Worm (Caenorhabditis elegans) whole organism, L4 larva: ENCODE measurements around the gene C54C6.11.

Experiments
- T26A8.4 ChIP-seq: fragments of 200-800 bp; sonication (Bioruptor generic); IDR thresholded peaks from 2 replicates; pipeline ENCODE4 v1.3.6; 2022; ENCODE audit warnings: missing genetic modification characterization, missing compliant biosample characterization
- Y48G9A.11 ChIP-seq: fragments of 200-800 bp; sonication (Bioruptor generic); IDR thresholded peaks from 2 replicates; pipeline ENCODE4 v1.3.6; 2022; ENCODE audit warnings: missing genetic modification reagents, missing genetic modification characterization, missing compliant biosample characterization
- ZK337.2 ChIP-seq: fragments of 200-800 bp; sonication (Bioruptor generic); IDR thresholded peaks from 2 replicates; pipeline ENCODE4 v1.3.6; 2022; ENCODE audit warnings: missing genetic modification reagents, missing genetic modification characterization, missing compliant biosample characterization
- aha-1 ChIP-seq: fragments of 150-350 bp; peaks from one replicate; lab custom pipeline; 2014; ENCODE audit warnings: missing biosample characterization, missing genetic modification characterization
- aly-2 ChIP-seq: sonication (generic microtip); optimal IDR thresholded peaks from 2 replicates; lab custom pipeline; 2018; ENCODE audit warnings: missing biosample characterization, missing genetic modification characterization
- ama-1 ChIP-seq: fragments of 150-350 bp; optimal IDR thresholded peaks from 2 replicates; lab custom pipeline; 2014; ENCODE audit warnings: inconsistent platforms, mixed read lengths
- arid-1 ChIP-seq: fragments of 200-800 bp; sonication (Bioruptor generic); conservative IDR thresholded peaks from 2 replicates; pipeline ENCODE4 v1.3.6; 2022; ENCODE audit warnings: missing genetic modification reagents, missing genetic modification characterization, missing compliant biosample characterization
- ceh-28 ChIP-seq: fragments of 150-350 bp; optimal IDR thresholded peaks from 2 replicates; lab custom pipeline; 2014; ENCODE audit warnings: missing biosample characterization, missing genetic modification reagents, missing genetic modification characterization
- ceh-32 ChIP-seq: sonication (generic microtip); optimal IDR thresholded peaks from 2 replicates; lab custom pipeline; 2016; ENCODE audit warnings: mild to moderate bottlenecking, missing genetic modification characterization, missing compliant biosample characterization; ENCODE audit not compliant: poor library complexity
- ceh-44 ChIP-seq: fragments of 200-800 bp; sonication (Bioruptor generic); IDR thresholded peaks from 2 replicates; pipeline ENCODE4 v1.3.6; 2022; ENCODE audit warnings: missing genetic modification reagents, missing genetic modification characterization, missing compliant biosample characterization
- ceh-62 ChIP-seq: sonication (generic microtip); optimal IDR thresholded peaks from 2 replicates; lab custom pipeline; 2017; ENCODE audit warnings: missing biosample characterization, missing genetic modification characterization
- ceh-82 ChIP-seq: sonication (generic microtip); optimal IDR thresholded peaks from 2 replicates; lab custom pipeline; 2017; ENCODE audit warnings: missing biosample characterization, missing genetic modification characterization
- daf-16 ChIP-seq, 3 experiments: sonication (generic microtip); optimal IDR thresholded peaks; 2 replicates each; lab custom pipeline; 2016 to 2017; ENCODE audit warnings: missing genetic modification characterization in 3 of 3, missing genetic modification reagents in 3 of 3, mild to moderate bottlenecking in 2 of 3, missing compliant biosample characterization in 2 of 3, missing biosample characterization in 1 of 3, moderate library complexity in 1 of 3
- daf-8 ChIP-seq: fragments of 200-800 bp; sonication (Bioruptor generic); IDR thresholded peaks from 2 replicates; pipeline ENCODE4 v1.3.6; 2022; ENCODE audit warnings: missing genetic modification characterization, missing compliant biosample characterization
- dmd-6 ChIP-seq: fragments of 200-800 bp; sonication (Bioruptor generic); IDR thresholded peaks from 2 replicates; pipeline ENCODE4 v1.3.6; 2022; ENCODE audit warnings: missing genetic modification reagents, missing genetic modification characterization, missing compliant biosample characterization
- dmd-9 ChIP-seq: fragments of 200-800 bp; sonication (Bioruptor generic); IDR thresholded peaks from 2 replicates; pipeline ENCODE4 v1.3.6; 2022; ENCODE audit warnings: missing genetic modification reagents, missing genetic modification characterization, missing compliant biosample characterization
- dpl-1 ChIP-seq: fragments of 150-350 bp; optimal IDR thresholded peaks from 2 replicates; lab custom pipeline; 2014; ENCODE audit warnings: missing biosample characterization, missing genetic modification reagents, missing genetic modification characterization
- egl-27 ChIP-seq: sonication (generic microtip); optimal IDR thresholded peaks from 3 replicates; lab custom pipeline; 2017; ENCODE audit warnings: missing biosample characterization, missing genetic modification reagents, missing genetic modification characterization
- egl-43 ChIP-seq: fragments of 200-800 bp; sonication (Bioruptor generic); IDR thresholded peaks from 2 replicates; pipeline ENCODE4 v1.3.6; 2022; ENCODE audit warnings: missing genetic modification reagents, missing genetic modification characterization, missing compliant biosample characterization
- fos-1 ChIP-seq: fragments of 150-350 bp; optimal IDR thresholded peaks from 2 replicates; lab custom pipeline; 2014; ENCODE audit warnings: missing biosample characterization, missing genetic modification characterization
- hif-1 ChIP-seq, 2 experiments: sonication (generic microtip); optimal IDR thresholded peaks; 2 replicates each; lab custom pipeline; 2016 to 2017; ENCODE audit warnings: missing compliant biosample characterization in 2 of 2, missing genetic modification characterization in 2 of 2, missing genetic modification reagents in 2 of 2, missing genotype in 2 of 2, mild to moderate bottlenecking in 1 of 2
- hlh-11 ChIP-seq: fragments of 200-800 bp; sonication (Bioruptor generic); optimal IDR thresholded peaks from 2 replicates; lab custom pipeline; 2018; ENCODE audit warnings: mild to moderate bottlenecking, missing genetic modification characterization, missing compliant biosample characterization
- hlh-30 ChIP-seq: sonication (generic microtip); optimal IDR thresholded peaks from 2 replicates; lab custom pipeline; 2017; ENCODE audit warnings: antibody characterized with exemption, mild to moderate bottlenecking, missing genetic modification characterization, missing compliant biosample characterization; ENCODE audit not compliant: insufficient read depth
- lin-1 ChIP-seq: fragments of 200-800 bp; sonication (Bioruptor generic); IDR thresholded peaks from 2 replicates; pipeline ENCODE4 v1.3.6; 2022; ENCODE audit warnings: missing genetic modification reagents, missing genetic modification characterization, missing compliant biosample characterization
- lsy-2 ChIP-seq, 2 experiments: fragments of 150-350 bp in 1 of 2; sonication (generic microtip) in 1 of 2; optimal IDR thresholded peaks; 2 replicates each; lab custom pipeline; 2014 to 2017; ENCODE audit warnings: missing biosample characterization in 2 of 2, missing genetic modification characterization in 2 of 2
- madf-5 ChIP-seq, 2 experiments: fragments of 200-800 bp; sonication (Bioruptor generic); IDR thresholded peaks; 2 replicates each; pipeline ENCODE4 v1.3.6; 2022; ENCODE audit warnings: missing compliant biosample characterization in 2 of 2, missing genetic modification characterization in 2 of 2
- mdl-1 ChIP-seq, 2 experiments: fragments of 150-350 bp in 1 of 2; sonication (generic microtip) in 1 of 2; optimal IDR thresholded peaks; 2 replicates each; lab custom pipeline; 2014 to 2017; ENCODE audit warnings: missing biosample characterization in 2 of 2, missing genetic modification characterization in 2 of 2
- mdt-29 ChIP-seq: fragments of 200-800 bp; sonication (Bioruptor generic); IDR thresholded peaks from 2 replicates; pipeline ENCODE4 v1.3.6; 2022; ENCODE audit warnings: missing genetic modification reagents, missing genetic modification characterization, missing compliant biosample characterization
- mep-1 ChIP-seq: fragments of 150-350 bp; sonication (generic microtip); optimal IDR thresholded peaks from 3 replicates; lab custom pipeline; 2014; ENCODE audit warnings: missing biosample characterization, missing genetic modification characterization
- mxl-3 ChIP-seq: fragments of 200-800 bp; sonication (Bioruptor generic); optimal IDR thresholded peaks from 2 replicates; lab custom pipeline; 2018; ENCODE audit warnings: mild to moderate bottlenecking, missing genetic modification characterization, missing compliant biosample characterization
- nhr-102 ChIP-seq: sonication (generic microtip); optimal IDR thresholded peaks from 2 replicates; lab custom pipeline; 2016; ENCODE audit warnings: mild to moderate bottlenecking, missing genetic modification characterization, moderate library complexity, missing compliant biosample characterization
- nhr-25 ChIP-seq: sonication (generic microtip); optimal IDR thresholded peaks from 2 replicates; lab custom pipeline; 2017; ENCODE audit warnings: missing genetic modification characterization, mild to moderate bottlenecking, missing compliant biosample characterization, antibody characterized with exemption, moderate library complexity, borderline replicate concordance; ENCODE audit not compliant: insufficient read depth
- nhr-28 ChIP-seq: fragments of 150-350 bp; optimal IDR thresholded peaks from 2 replicates; lab custom pipeline; 2014; ENCODE audit warnings: missing biosample characterization, missing genetic modification characterization
- nhr-48 ChIP-seq: sonication (generic microtip); optimal IDR thresholded peaks from 2 replicates; lab custom pipeline; 2016; ENCODE audit warnings: mild to moderate bottlenecking, missing genetic modification characterization, missing compliant biosample characterization
- nhr-6 ChIP-seq: fragments of 150-350 bp; optimal IDR thresholded peaks from 2 replicates; lab custom pipeline; 2014; ENCODE audit warnings: missing biosample characterization, missing genetic modification characterization
- nhr-77 ChIP-seq: fragments of 150-350 bp; optimal IDR thresholded peaks from 2 replicates; lab custom pipeline; 2014; ENCODE audit warnings: missing biosample characterization, missing genetic modification characterization
- php-3 ChIP-seq: fragments of 200-800 bp; sonication (Bioruptor generic); IDR thresholded peaks from 2 replicates; pipeline ENCODE4 v1.3.6; 2022; ENCODE audit warnings: missing genetic modification reagents, missing genetic modification characterization, missing compliant biosample characterization
- pqm-1 ChIP-seq: sonication (generic microtip); optimal IDR thresholded peaks from 2 replicates; lab custom pipeline; 2017; ENCODE audit warnings: missing biosample characterization, missing genetic modification characterization
- saeg-2 ChIP-seq: fragments of 200-800 bp; sonication (Bioruptor generic); IDR thresholded peaks from 2 replicates; pipeline ENCODE4 v1.3.6; 2022; ENCODE audit warnings: missing genetic modification reagents, missing genetic modification characterization, missing compliant biosample characterization
- set-16 ChIP-seq: fragments of 200-800 bp; sonication (Bioruptor generic); IDR thresholded peaks from 2 replicates; pipeline ENCODE4 v1.3.6; 2022; ENCODE audit warnings: missing genetic modification reagents, missing genetic modification characterization, missing compliant biosample characterization
- skn-1 ChIP-seq: fragments of 150-350 bp; optimal IDR thresholded peaks from 2 replicates; lab custom pipeline; 2014; ENCODE audit warnings: missing biosample characterization, missing genetic modification characterization
- snpc-1.2 ChIP-seq: fragments of 200-800 bp; sonication (Bioruptor generic); IDR thresholded peaks from 2 replicates; pipeline ENCODE4 v1.3.6; 2022; ENCODE audit warnings: missing genetic modification reagents, missing genetic modification characterization, missing compliant biosample characterization
- spr-1 ChIP-seq: sonication (generic microtip); optimal IDR thresholded peaks from 2 replicates; lab custom pipeline; 2016; ENCODE audit warnings: mild to moderate bottlenecking, missing genetic modification characterization, missing compliant biosample characterization
- spr-3 ChIP-seq: fragments of 200-800 bp; sonication (Bioruptor generic); optimal IDR thresholded peaks from 2 replicates; lab custom pipeline; 2018; ENCODE audit warnings: mild to moderate bottlenecking, missing genetic modification characterization, missing compliant biosample characterization
- tag-97 ChIP-seq: fragments of 200-800 bp; sonication (Bioruptor generic); IDR thresholded peaks from 2 replicates; pipeline ENCODE4 v1.3.6; 2022; ENCODE audit warnings: missing genetic modification characterization, missing compliant biosample characterization
- unc-39 ChIP-seq: sonication (generic microtip); optimal IDR thresholded peaks from 2 replicates; lab custom pipeline; 2017; ENCODE audit warnings: missing biosample characterization, missing genetic modification characterization
- unc-62 ChIP-seq, 3 experiments: fragments of 150-350 bp in 1 of 3; sonication (generic microtip); optimal IDR thresholded peaks in 2 of 3; peaks in 1 of 3; 1 replicate in 1 of 3; 2 replicates in 2 of 3; lab custom pipeline; 2014 to 2017; ENCODE audit warnings: missing biosample characterization in 3 of 3, missing genetic modification characterization in 3 of 3, missing genetic modification reagents in 3 of 3, missing genotype in 1 of 3
- zip-2 ChIP-seq: fragments of 150-350 bp; optimal IDR thresholded peaks from 2 replicates; lab custom pipeline; 2014; ENCODE audit warnings: missing biosample characterization, missing genetic modification characterization
- ztf-11 ChIP-seq: fragments of 150-350 bp; optimal IDR thresholded peaks from 2 replicates; lab custom pipeline; 2014; ENCODE audit warnings: missing biosample characterization, missing genetic modification characterization
- ztf-7 ChIP-seq: fragments of 150-350 bp; optimal IDR thresholded peaks from 2 replicates; lab custom pipeline; 2014; ENCODE audit warnings: missing biosample characterization, missing genetic modification characterization

The C54C6.11 gene

ce11 chrIII:3519505-3519904 is 28.6 kb upstream of the C54C6.11 start, which contains the start of gene hmit-1.3 (continued):
- TF ChIP-seq daf-16 (GFP tag; optimal IDR thresholded peaks at IDR 0.05; lab: Kevin White, UChicago) = no peak
- TF ChIP-seq daf-16 (tag; optimal IDR thresholded peaks at IDR 0.05; lab: Kevin White, UChicago) = peak; percentile 71
- no peak for TF ChIP-seq ceh-32 (tag; lab: Kevin White, UChicago)
- TF ChIP-seq nhr-28 = peak; percentile 25
- TF ChIP-seq ztf-7 (tag; lab: Kevin White, UChicago) = no peak
- no peak for TF ChIP-seq zip-2
- no peak for TF ChIP-seq spr-1 (tag; lab: Kevin White, UChicago)
- no peak for TF ChIP-seq snpc-1.2 (GFP tag; lab: Robert Waterston, UW)

DNA sequence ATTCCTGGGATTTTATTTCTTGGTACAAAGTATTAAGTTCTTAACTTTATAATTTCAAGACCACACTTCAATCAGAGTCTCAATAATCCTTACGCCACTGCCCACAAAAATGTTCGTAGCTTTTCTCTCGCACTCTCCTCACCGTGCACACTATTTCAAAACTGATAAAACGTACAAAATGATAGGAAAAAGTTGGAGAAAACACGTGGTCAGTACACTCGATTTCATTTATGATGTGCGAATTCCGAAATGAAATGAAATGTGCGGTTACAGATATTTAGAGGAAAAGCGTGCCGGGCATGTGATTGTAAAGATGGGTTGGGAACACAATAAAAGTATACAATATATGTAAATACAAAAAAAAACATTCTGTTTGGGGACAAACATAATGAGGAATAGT is 27.7 kb upstream of the C54C6.11 start:
- TF ChIP-seq madf-5 (GFP tag; IDR thresholded peaks at IDR 0.05; lab: Robert Waterston, UW) = no peak
- TF ChIP-seq set-16 = no peak
- peak; percentile 79 for TF ChIP-seq mxl-3
- peak; percentile 77 for TF ChIP-seq nhr-48 (tag; lab: Kevin White, UChicago)
- peak; percentile 52; the same call in 1 of the 2 replicates for TF ChIP-seq php-3
- no peak for TF ChIP-seq ZK337.2 (GFP tag; lab: Robert Waterston, UW)
- peak in 1 of 2 experiments; percentile 52 for TF ChIP-seq mdl-1 (tag; optimal IDR thresholded peaks at IDR 0.05; lab: Kevin White, UChicago)
- no peak for TF ChIP-seq ceh-62
- TF ChIP-seq nhr-102 = peak; percentile 20
- no peak for TF ChIP-seq ceh-28 (tag; lab: Kevin White, UChicago)
- peak; percentile 71 for TF ChIP-seq aha-1
- TF ChIP-seq ceh-44 (GFP tag; lab: Robert Waterston, UW) = no peak
- no peak for TF ChIP-seq nhr-6 (tag; lab: Kevin White, UChicago)
- no peak for TF ChIP-seq ama-1 (lab: Kevin White, UChicago)
- TF ChIP-seq mdt-29 (GFP tag; lab: Robert Waterston, UW) = no peak
- no peak for TF ChIP-seq unc-39 (tag; lab: Kevin White, UChicago)
- TF ChIP-seq mep-1 (tag; lab: Kevin White, UChicago) = no peak
- no peak for TF ChIP-seq nhr-25 (tag; lab: Kevin White, UChicago)
- TF ChIP-seq Y48G9A.11 (GFP tag; lab: Robert Waterston, UW) = no peak
- TF ChIP-seq aly-2 = no peak
- TF ChIP-seq saeg-2 (GFP tag; lab: Robert Waterston, UW) = no peak
- TF ChIP-seq skn-1 (tag; lab: Kevin White, UChicago) = no peak
- TF ChIP-seq spr-3 (GFP tag; lab: Kevin White, UChicago) = no peak
- TF ChIP-seq ztf-11 (tag; lab: Kevin White, UChicago) = no peak
- TF ChIP-seq hlh-11 (tag; lab: Kevin White, UChicago) = peak; percentile 74
- TF ChIP-seq ztf-7 (tag; lab: Kevin White, UChicago) = no peak
- peak; percentile 92 for TF ChIP-seq dmd-6 (GFP tag; lab: Robert Waterston, UW)
- peak in 1 of 2 experiments; percentile 18 for TF ChIP-seq lsy-2 (tag; optimal IDR thresholded peaks at IDR 0.05; lab: Kevin White, UChicago)
- TF ChIP-seq unc-62 (GFP tag; optimal IDR thresholded peaks at IDR 0.05 in 1 of 2; lab: Kevin White, UChicago) = no peak
- TF ChIP-seq unc-62 (tag; optimal IDR thresholded peaks at IDR 0.05; lab: Kevin White, UChicago) = no peak
- TF ChIP-seq dpl-1 (GFP tag; lab: Kevin White, UChicago) = no peak
- no peak for TF ChIP-seq nhr-77 (tag; lab: Kevin White, UChicago)
- TF ChIP-seq daf-8 = no peak
- no peak for TF ChIP-seq hif-1 (tag; optimal IDR thresholded peaks at IDR 0.05; lab: Kevin White, UChicago)
- no peak for TF ChIP-seq T26A8.4
- TF ChIP-seq dmd-9 (GFP tag; lab: Robert Waterston, UW) = no peak
- TF ChIP-seq arid-1 (GFP tag; lab: Robert Waterston, UW) = no peak
- TF ChIP-seq lin-1 = 0 out of 2 replicates have a peak, but pooled peaks have one; percentile 50
- TF ChIP-seq fos-1 (tag; lab: Kevin White, UChicago) = no peak
- TF ChIP-seq egl-43 (GFP tag; lab: Robert Waterston, UW) = no peak
- peak; percentile 61 for TF ChIP-seq hlh-30 (tag; lab: Kevin White, UChicago)
- no peak for TF ChIP-seq tag-97 (GFP tag; lab: Robert Waterston, UW)
- peak; percentile 55 for TF ChIP-seq pqm-1
- no peak for TF ChIP-seq ceh-82 (tag; lab: Kevin White, UChicago)
- no peak for TF ChIP-seq egl-27 (tag; lab: Kevin White, UChicago)
